Fruit fly (Drosophila melanogaster) whole organism, wandering third instar larva: ENCODE measurements around the gene CG17633.

ENCODE experiments used
- Abd-B ChIP-seq: fragments of >200 bp; optimal IDR thresholded peaks from 2 replicates; lab custom pipeline; 2017; ENCODE audit warnings: missing biosample characterization, missing genetic modification characterization
- CG32264 ChIP-seq: fragments of 200-800 bp; sonication (Bioruptor generic); optimal IDR thresholded peaks from 2 replicates; lab custom pipeline; 2016; ENCODE audit warnings: missing biosample characterization, missing genetic modification characterization
- CG9705 ChIP-seq: fragments of 200-800 bp; sonication (Bioruptor generic); optimal IDR thresholded peaks from 2 replicates; lab custom pipeline; 2018; ENCODE audit warnings: missing biosample characterization, mild to moderate bottlenecking, missing genetic modification characterization
- CrebA ChIP-seq: fragments of 200-800 bp; sonication (Bioruptor generic); optimal IDR thresholded peaks from 2 replicates; lab custom pipeline; 2016; ENCODE audit warnings: missing biosample characterization, mild to moderate bottlenecking, missing genetic modification characterization, borderline replicate concordance
- Dfd ChIP-seq: fragments of >200 bp; optimal IDR thresholded peaks from 2 replicates; lab custom pipeline; 2017; ENCODE audit warnings: missing biosample characterization, missing genetic modification characterization
- Dif ChIP-seq: fragments of 200-275, 200-300 bp; sonication (Bioruptor generic); optimal IDR thresholded peaks from 2 replicates; lab custom pipeline; 2018; ENCODE audit warnings: missing biosample characterization, missing genetic modification characterization; ENCODE audit not compliant: partially characterized antibody
- GATAd ChIP-seq: sonication (Bioruptor generic); optimal IDR thresholded peaks from 2 replicates; lab custom pipeline; 2016; ENCODE audit warnings: missing biosample characterization, missing genetic modification characterization
- HLH106 ChIP-seq: fragments of 200-800 bp; optimal IDR thresholded peaks from 3 replicates; lab custom pipeline; 2019; ENCODE audit warnings: missing biosample characterization, mild to moderate bottlenecking, missing genetic modification characterization, moderate library complexity
- Hnf4 ChIP-seq: fragments of 200-800 bp; sonication (Bioruptor generic); optimal IDR thresholded peaks from 2 replicates; lab custom pipeline; 2016; ENCODE audit warnings: missing biosample characterization, mild to moderate bottlenecking, missing genetic modification characterization
- Hr78 ChIP-seq: fragments of >200 bp; optimal IDR thresholded peaks from 2 replicates; lab custom pipeline; 2017; ENCODE audit warnings: missing biosample characterization, missing genetic modification characterization
- Hr83 ChIP-seq: fragments of 200-300 bp; sonication (Bioruptor generic); optimal IDR thresholded peaks from 2 replicates; lab custom pipeline; 2016; ENCODE audit warnings: missing biosample characterization, mild to moderate bottlenecking, missing genetic modification characterization, moderate library complexity; ENCODE audit not compliant: poor library complexity, severe bottlenecking
- Jra ChIP-seq: sonication (Bioruptor generic); optimal IDR thresholded peaks from 2 replicates; lab custom pipeline; 2016; ENCODE audit warnings: missing biosample characterization, missing genetic modification characterization
- Mio ChIP-seq: sonication (Bioruptor generic); optimal IDR thresholded peaks from 2 replicates; lab custom pipeline; 2016; ENCODE audit warnings: missing biosample characterization, missing genetic modification characterization
- Myc ChIP-seq: fragments of >200 bp; optimal IDR thresholded peaks from 2 replicates; lab custom pipeline; 2017
- N ChIP-seq: fragments of >200 bp; optimal IDR thresholded peaks from 2 replicates; lab custom pipeline; 2018; ENCODE audit warnings: missing biosample characterization, missing external identifiers, missing genetic modification characterization
- OdsH ChIP-seq: fragments of 200-800 bp; sonication (Bioruptor generic); optimal IDR thresholded peaks from 2 replicates; lab custom pipeline; 2016; ENCODE audit warnings: missing biosample characterization, mild to moderate bottlenecking, missing genetic modification characterization
- Rel ChIP-seq, 2 experiments: fragments of 200-800 bp; sonication (Bioruptor generic) in 1 of 2; optimal IDR thresholded peaks; 2 replicates in 1 of 2; 3 replicates in 1 of 2; lab custom pipeline; 2016 to 2019; ENCODE audit warnings: mild to moderate bottlenecking in 2 of 2, missing biosample characterization in 2 of 2, missing genetic modification characterization in 2 of 2, moderate library complexity in 1 of 2
- Sp1 ChIP-seq: fragments of 200-800 bp; sonication (Bioruptor generic); optimal IDR thresholded peaks from 3 replicates; lab custom pipeline; 2019; ENCODE audit warnings: missing biosample characterization, mild to moderate bottlenecking, missing genetic modification characterization, moderate library complexity
- Vsx2 ChIP-seq: fragments of 200-300, 225-300 bp; sonication (Bioruptor generic); optimal IDR thresholded peaks from 2 replicates; lab custom pipeline; 2018; ENCODE audit warnings: missing biosample characterization, missing genetic modification characterization; ENCODE audit not compliant: partially characterized antibody
- br ChIP-seq: fragments of 200-800 bp; sonication (Bioruptor generic); optimal IDR thresholded peaks from 2 replicates; lab custom pipeline; 2016; ENCODE audit warnings: missing biosample characterization, missing genetic modification characterization
- brk ChIP-seq: fragments of 200-800 bp; sonication (Bioruptor generic); optimal IDR thresholded peaks from 2 replicates; lab custom pipeline; 2016; ENCODE audit warnings: missing biosample characterization, mild to moderate bottlenecking, missing genetic modification characterization
- dl ChIP-seq, 2 experiments: fragments of 175-275, 200-275 bp in 1 of 2; fragments of 200-275 bp in 1 of 2; sonication (Bioruptor generic); optimal IDR thresholded peaks; lab custom pipeline; 2018; ENCODE audit warnings: mild to moderate bottlenecking in 2 of 2, missing biosample characterization in 2 of 2, missing genetic modification characterization in 2 of 2, moderate library complexity in 2 of 2; ENCODE audit not compliant: partially characterized antibody in 2 of 2, insufficient read depth in 1 of 2
- dmrt93B ChIP-seq: fragments of 200-800 bp; sonication (Bioruptor generic); optimal IDR thresholded peaks from 2 replicates; lab custom pipeline; 2018; ENCODE audit warnings: missing biosample characterization, mild to moderate bottlenecking, missing genetic modification characterization
- dsf ChIP-seq: sonication (Bioruptor generic); optimal IDR thresholded peaks from 2 replicates; lab custom pipeline; 2016; ENCODE audit warnings: missing biosample characterization, missing genetic modification characterization, borderline replicate concordance
- ey ChIP-seq: fragments of 200-800 bp; sonication (Bioruptor generic); optimal IDR thresholded peaks from 2 replicates; lab custom pipeline; 2016; ENCODE audit warnings: missing biosample characterization, missing genetic modification characterization
- foxo ChIP-seq, 2 experiments: fragments of 200-800 bp; sonication (Bioruptor generic); optimal IDR thresholded peaks; 2 replicates in 1 of 2; 3 replicates in 1 of 2; lab custom pipeline; 2016 to 2017; ENCODE audit warnings: missing biosample characterization in 2 of 2, missing genetic modification characterization in 2 of 2
- fru ChIP-seq: fragments of 200-800 bp; sonication (Bioruptor generic); optimal IDR thresholded peaks from 3 replicates; lab custom pipeline; 2016; ENCODE audit warnings: missing biosample characterization, mild to moderate bottlenecking, missing genetic modification characterization
- h ChIP-seq: fragments of 200-800 bp; sonication (Bioruptor generic); optimal IDR thresholded peaks from 3 replicates; lab custom pipeline; 2016; ENCODE audit warnings: missing biosample characterization, mild to moderate bottlenecking, missing genetic modification characterization
- jim ChIP-seq: fragments of 175-275, 200-325 bp; sonication (Bioruptor generic); optimal IDR thresholded peaks from 2 replicates; lab custom pipeline; 2016; ENCODE audit warnings: missing biosample characterization, mild to moderate bottlenecking, missing genetic modification characterization
- lola ChIP-seq: fragments of >200 bp; optimal IDR thresholded peaks from 2 replicates; lab custom pipeline; 2017; ENCODE audit warnings: missing biosample characterization, missing genetic modification characterization
- pan ChIP-seq: fragments of >200 bp; optimal IDR thresholded peaks from 2 replicates; lab custom pipeline; 2017
- psq ChIP-seq: fragments of 200-800 bp; sonication (Bioruptor generic); optimal IDR thresholded peaks from 3 replicates; lab custom pipeline; 2017; ENCODE audit warnings: missing biosample characterization, mild to moderate bottlenecking, missing genetic modification characterization, moderate library complexity
- rgr ChIP-seq: fragments of 200-800 bp; sonication (Bioruptor generic); optimal IDR thresholded peaks from 3 replicates; lab custom pipeline; 2016; ENCODE audit warnings: missing biosample characterization, mild to moderate bottlenecking, missing genetic modification characterization
- sage ChIP-seq: fragments of 200-800 bp; sonication (Bioruptor generic); optimal IDR thresholded peaks from 2 replicates; lab custom pipeline; 2016; ENCODE audit warnings: missing biosample characterization, mild to moderate bottlenecking, missing genetic modification characterization
- sv ChIP-seq: fragments of 200-800 bp; sonication (Bioruptor generic); optimal IDR thresholded peaks from 3 replicates; lab custom pipeline; 2016; ENCODE audit warnings: missing biosample characterization, missing genetic modification characterization
- tai ChIP-seq: sonication (Bioruptor generic); optimal IDR thresholded peaks from 2 replicates; lab custom pipeline; 2016; ENCODE audit warnings: missing biosample characterization, missing genetic modification characterization
- usp ChIP-seq: fragments of >200 bp; optimal IDR thresholded peaks from 2 replicates; lab custom pipeline; 2017; ENCODE audit warnings: missing biosample characterization, missing genetic modification characterization
- woc ChIP-seq: sonication (Bioruptor generic); optimal IDR thresholded peaks from 2 replicates; lab custom pipeline; 2016; ENCODE audit warnings: missing biosample characterization, mild to moderate bottlenecking, missing genetic modification characterization

CG17633 gene

dm6 chr2L:9736000-9736695 lies 32.7 kb upstream of the CG17633 start, which contains the start of gene CG13117:
CG13117 (plus strand) TSS chr2L:9736645.
- TF ChIP-seq Dif (GFP tag; lab: Kevin White, UChicago): peak; percentile 0
- TF ChIP-seq woc (GFP tag; lab: Kevin White, UChicago): peak; percentile 19
- no peak for TF ChIP-seq Mio
- no peak for TF ChIP-seq Vsx2 (GFP tag; lab: Kevin White, UChicago)
- TF ChIP-seq pan (lab: Kevin White, UChicago): no peak
- TF ChIP-seq jim (GFP tag; lab: Kevin White, UChicago): no peak
- no peak for TF ChIP-seq rgr (GFP tag; lab: Kevin White, UChicago)
- no peak for TF ChIP-seq Myc (lab: Kevin White, UChicago)
- peak; percentile 19 for TF ChIP-seq br (GFP tag; lab: Kevin White, UChicago)
- TF ChIP-seq Sp1 (GFP tag; lab: Kevin White, UChicago): peak; percentile 35
- no peak for TF ChIP-seq Hr83 (GFP tag; lab: Kevin White, UChicago)
- no peak for TF ChIP-seq dsf
- no peak for TF ChIP-seq GATAd (GFP tag; lab: Kevin White, UChicago)
- no peak for TF ChIP-seq sage
- peak; percentile 10 for TF ChIP-seq CG9705 (GFP tag; lab: Kevin White, UChicago)
- TF ChIP-seq dl (GFP tag; optimal IDR thresholded peaks at IDR 0.05; lab: Kevin White, UChicago; ENCODE audit: insufficient read depth in 1 of 2, partially characterized antibody in 2 of 2): no peak
- peak in 1 of 2 experiments; percentile 31 for TF ChIP-seq foxo (GFP tag; optimal IDR thresholded peaks at IDR 0.05; lab: Kevin White, UChicago)
- peak; percentile 5 for TF ChIP-seq psq
- no peak for TF ChIP-seq Hnf4 (GFP tag; lab: Kevin White, UChicago)
- TF ChIP-seq sv: no peak
- TF ChIP-seq h (GFP tag; lab: Kevin White, UChicago): no peak
- no peak for TF ChIP-seq Abd-B (GFP tag; lab: Kevin White, UChicago)
- TF ChIP-seq HLH106 (tag; lab: Kevin White, UChicago): peak; percentile 51
- TF ChIP-seq Hr78: no peak
- TF ChIP-seq N (GFP tag; lab: Kevin White, UChicago): no peak
- TF ChIP-seq Dfd: no peak
- peak; percentile 63 for TF ChIP-seq Jra (GFP tag; lab: Kevin White, UChicago)
- TF ChIP-seq ey (GFP tag; lab: Kevin White, UChicago): peak; percentile 15
- no peak for TF ChIP-seq lola (GFP tag; lab: Kevin White, UChicago)
- peak; percentile 31 for TF ChIP-seq dmrt93B (GFP tag; lab: Kevin White, UChicago)
- no peak for TF ChIP-seq brk (GFP tag; lab: Kevin White, UChicago)
- no peak for TF ChIP-seq Rel (GFP tag; optimal IDR thresholded peaks at IDR 0.05; lab: Kevin White, UChicago)
- no peak for TF ChIP-seq Rel (tag; optimal IDR thresholded peaks at IDR 0.05; lab: Kevin White, UChicago)
- TF ChIP-seq fru (GFP tag; lab: Kevin White, UChicago): peak; percentile 14
- no peak for TF ChIP-seq CrebA (GFP tag; lab: Kevin White, UChicago)
- no peak for TF ChIP-seq CG32264 (GFP tag; lab: Kevin White, UChicago)
- TF ChIP-seq usp (GFP tag; lab: Kevin White, UChicago): no peak
- peak; percentile 34 for TF ChIP-seq OdsH (GFP tag; lab: Kevin White, UChicago)
- no peak for TF ChIP-seq tai (GFP tag; lab: Kevin White, UChicago)

- no peak for TF ChIP-seq sv
- TF ChIP-seq Jra (GFP tag; lab: Kevin White, UChicago): no peak
- no peak for TF ChIP-seq h (GFP tag; lab: Kevin White, UChicago)
- no peak for TF ChIP-seq jim (GFP tag; lab: Kevin White, UChicago)
- no peak for TF ChIP-seq N (GFP tag; lab: Kevin White, UChicago)
- TF ChIP-seq tai (GFP tag; lab: Kevin White, UChicago): no peak
- TF ChIP-seq CG32264 (GFP tag; lab: Kevin White, UChicago): no peak
- no peak for TF ChIP-seq ey (GFP tag; lab: Kevin White, UChicago)
- TF ChIP-seq foxo (GFP tag; optimal IDR thresholded peaks at IDR 0.05; lab: Kevin White, UChicago): no peak
- no peak for TF ChIP-seq Mio
- no peak for TF ChIP-seq Hnf4 (GFP tag; lab: Kevin White, UChicago)
- TF ChIP-seq Hr78: no peak
- no peak for TF ChIP-seq sage
Observed at dm6 chr2L:9737360-9737759, 31.5 kb upstream of the CG17633 start.
